Worm (Caenorhabditis elegans) whole organism, midembryonic: ENCODE measurements around the gene nhr-214.
A peak's percentile ranks its signal among the peaks of the same experiment; 100 is the strongest.

Experiments
- T22C8.4 ChIP-seq: fragments of 200-800 bp; sonication (Bioruptor generic); IDR thresholded peaks from 2 replicates; pipeline ENCODE4 v1.3.6; 2022; ENCODE audit warnings: missing genetic modification characterization, missing compliant biosample characterization
- cog-1 ChIP-seq: sonication (generic microtip); optimal IDR thresholded peaks from 2 replicates; lab custom pipeline; 2016; ENCODE audit warnings: missing genetic modification characterization, missing compliant biosample characterization
- flt-1 ChIP-seq: fragments of 200-800 bp; sonication (Bioruptor generic); IDR thresholded peaks from 2 replicates; pipeline ENCODE4 v1.3.6; 2022; ENCODE audit warnings: missing genetic modification characterization, missing compliant biosample characterization
- klf-2 ChIP-seq: fragments of 200-800 bp; sonication (Bioruptor generic); conservative IDR thresholded peaks from 2 replicates; pipeline ENCODE4 v1.3.6; 2022; ENCODE audit warnings: missing genetic modification reagents, missing genetic modification characterization, missing compliant biosample characterization
- med-1 ChIP-seq: sonication (generic microtip); optimal IDR thresholded peaks from 2 replicates; lab custom pipeline; 2017; ENCODE audit warnings: missing genetic modification characterization, mild to moderate bottlenecking, missing compliant biosample characterization, antibody characterized with exemption, missing genetic modification reagents; ENCODE audit not compliant: insufficient read depth
- ref-1 ChIP-seq: fragments of 200-800 bp; sonication (Bioruptor generic); conservative IDR thresholded peaks from 2 replicates; pipeline ENCODE4 v1.3.6; 2022; ENCODE audit warnings: missing genetic modification reagents, missing genetic modification characterization, missing compliant biosample characterization
- tab-1 ChIP-seq: fragments of 200-800 bp; sonication (Bioruptor generic); IDR thresholded peaks from 2 replicates; pipeline ENCODE4 v1.3.6; 2022; ENCODE audit warnings: missing genetic modification characterization, missing compliant biosample characterization
- ztf-23 ChIP-seq: fragments of 200-800 bp; sonication (Bioruptor generic); IDR thresholded peaks from 2 replicates; pipeline ENCODE4 v1.3.6; 2022; ENCODE audit warnings: missing genetic modification reagents, missing genetic modification characterization, missing compliant biosample characterization
- ztf-29 ChIP-seq: fragments of 200-800 bp; sonication (Bioruptor generic); IDR thresholded peaks from 2 replicates; pipeline ENCODE4 v1.3.6; 2022; ENCODE audit warnings: missing genetic modification reagents, missing genetic modification characterization, missing compliant biosample characterization

The nhr-214 gene

DNA sequence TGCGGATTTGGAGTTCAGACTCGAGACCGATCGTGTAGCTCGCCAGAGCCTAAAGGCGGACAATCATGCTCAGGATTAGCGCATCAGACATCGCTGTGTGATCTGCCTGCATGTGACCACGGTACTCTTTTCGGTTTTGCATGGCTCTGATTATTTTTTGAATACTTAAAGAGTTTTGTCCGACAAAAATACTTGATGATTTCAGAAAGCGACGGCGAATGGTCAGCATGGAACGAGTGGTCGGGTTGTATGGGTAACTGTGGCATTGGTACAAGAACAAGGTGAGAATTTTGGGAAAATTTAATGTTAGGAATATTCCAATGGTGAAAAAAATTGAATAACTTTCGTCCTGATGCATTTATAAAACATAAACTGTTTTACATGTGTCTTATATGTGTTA, 14.4 kb downstream of the nhr-214 start:
- TF ChIP-seq ztf-29 (GFP tag; lab: Robert Waterston, UW) (no peak), T22C8.4 (GFP tag; lab: Robert Waterston, UW) (no peak), ref-1 (GFP tag; lab: Robert Waterston, UW) (no peak), ztf-23 (no peak), tab-1 (GFP tag; lab: Robert Waterston, UW) (no peak), klf-2 (no peak), cog-1 (tag; lab: Kevin White, UChicago) (no peak), flt-1 (no peak), med-1 (GFP tag; lab: Kevin White, UChicago) (no peak)

DNA sequence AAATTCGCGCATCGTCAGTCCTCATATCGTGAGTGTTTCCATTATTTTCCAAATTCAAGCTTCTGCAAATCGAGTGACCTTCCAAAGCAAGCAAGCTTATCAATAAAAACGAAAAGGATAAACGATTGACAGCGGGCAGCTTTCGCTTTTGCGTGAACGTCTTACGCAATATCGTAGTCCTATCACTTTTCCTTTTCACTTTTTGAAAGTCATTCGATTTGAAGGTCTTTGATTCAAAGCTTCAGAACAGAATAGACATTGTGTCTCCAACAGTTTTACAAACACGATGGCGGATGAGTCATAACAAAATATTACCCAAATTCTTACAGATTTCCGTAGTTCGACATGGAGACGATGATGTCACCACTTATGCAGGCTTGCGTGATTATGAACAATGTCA, 22.3 kb downstream of the nhr-214 start:
- no peak for TF ChIP-seq T22C8.4 (GFP tag; lab: Robert Waterston, UW)
- TF ChIP-seq flt-1: no peak
- no peak for TF ChIP-seq tab-1 (GFP tag; lab: Robert Waterston, UW)
- TF ChIP-seq klf-2: no peak
- no peak for TF ChIP-seq med-1 (GFP tag; lab: Kevin White, UChicago)
- TF ChIP-seq ref-1 (GFP tag; lab: Robert Waterston, UW): no peak
- TF ChIP-seq ztf-29 (GFP tag; lab: Robert Waterston, UW): no peak
- no peak for TF ChIP-seq ztf-23
- no peak for TF ChIP-seq cog-1 (tag; lab: Kevin White, UChicago)

DNA sequence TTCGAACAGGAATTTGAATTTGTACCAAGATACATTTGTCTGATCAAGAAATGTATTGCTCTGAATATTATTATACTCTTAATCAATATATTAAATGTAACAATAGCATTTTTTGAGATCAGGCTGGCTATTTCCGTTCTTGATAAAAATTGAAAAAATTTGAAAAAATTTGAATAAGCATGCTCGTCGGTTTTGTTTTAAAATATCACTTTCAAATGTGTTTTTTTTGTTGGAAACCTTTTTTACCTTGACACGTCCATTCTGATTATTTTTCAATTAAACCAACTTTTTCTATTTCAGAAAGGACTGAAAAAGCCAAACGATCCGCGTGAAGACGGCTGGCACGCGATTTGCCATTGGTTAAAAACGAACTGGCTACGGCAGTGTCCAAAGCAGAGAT, 23.3 kb downstream of the nhr-214 start, which contains the start of gene adt-1:
Gene adt-1, plus strand, starts transcription at position 301 of the 400 bp plus-strand sequence.
- TF ChIP-seq ztf-29 (GFP tag; lab: Robert Waterston, UW) (no peak), cog-1 (tag; lab: Kevin White, UChicago) (no peak), ztf-23 (no peak), tab-1 (GFP tag; lab: Robert Waterston, UW) (no peak), T22C8.4 (GFP tag; lab: Robert Waterston, UW) (no peak), flt-1 (no peak), ref-1 (GFP tag; lab: Robert Waterston, UW) (no peak)

DNA sequence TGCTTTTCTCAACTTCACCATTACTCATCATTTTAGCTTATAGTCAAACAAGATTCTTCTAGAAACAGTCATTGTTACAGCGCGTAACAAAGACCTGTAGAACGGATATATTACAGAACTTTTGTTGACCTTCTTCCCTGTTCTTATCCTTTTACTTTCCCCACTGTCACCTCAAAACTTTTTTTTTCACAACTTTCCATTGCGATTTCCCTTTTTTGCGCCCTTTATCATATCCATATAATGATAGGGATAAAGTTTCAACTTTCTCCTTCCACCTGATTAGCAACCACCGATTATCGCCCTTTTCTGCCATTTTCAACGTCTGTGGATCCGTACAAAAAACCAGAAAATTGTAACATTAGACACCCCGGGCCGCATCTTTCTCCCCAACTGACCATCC, 24.8 kb downstream of the nhr-214 start:
- TF ChIP-seq ref-1 (GFP tag; lab: Robert Waterston, UW): no peak
- no peak for TF ChIP-seq tab-1 (GFP tag; lab: Robert Waterston, UW)
- no peak for TF ChIP-seq ztf-29 (GFP tag; lab: Robert Waterston, UW)
- TF ChIP-seq med-1 (GFP tag; lab: Kevin White, UChicago): no peak
- no peak for TF ChIP-seq ztf-23
- TF ChIP-seq cog-1 (tag; lab: Kevin White, UChicago): no peak

- TF ChIP-seq flt-1: no peak
- no peak for TF ChIP-seq T22C8.4 (GFP tag; lab: Robert Waterston, UW)
- no peak for TF ChIP-seq ztf-29 (GFP tag; lab: Robert Waterston, UW)
- TF ChIP-seq tab-1 (GFP tag; lab: Robert Waterston, UW): no peak
These were observed 30.1 kb downstream of the nhr-214 start for ce11 chrX:12671638-12672290.

DNA sequence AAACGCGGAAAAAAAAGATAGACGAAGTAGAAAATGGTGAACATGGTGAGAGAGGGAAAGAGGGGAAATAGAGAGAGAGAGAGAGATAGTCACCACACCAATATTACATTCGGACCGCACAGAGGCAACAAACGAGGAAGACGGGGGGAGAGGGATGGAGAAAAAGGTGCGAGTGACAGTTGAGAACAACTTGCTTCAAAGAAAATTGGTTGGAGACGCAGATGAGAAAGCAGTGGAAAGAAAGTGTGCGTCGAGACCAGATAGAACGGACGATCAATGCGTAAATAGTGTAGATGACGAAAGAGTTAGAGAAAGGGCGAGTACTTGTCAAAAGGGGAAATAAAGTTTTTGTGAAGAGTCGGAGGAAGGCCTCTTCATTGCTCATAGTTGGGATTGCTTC, 31.5 kb downstream of the nhr-214 start:
- no peak for TF ChIP-seq ztf-29 (GFP tag; lab: Robert Waterston, UW)
- no peak for TF ChIP-seq T22C8.4 (GFP tag; lab: Robert Waterston, UW)
- no peak for TF ChIP-seq tab-1 (GFP tag; lab: Robert Waterston, UW)
- peak; percentile 69 for TF ChIP-seq cog-1 (tag; lab: Kevin White, UChicago)
- TF ChIP-seq flt-1: peak; percentile 62
- TF ChIP-seq ztf-23: no peak
- no peak for TF ChIP-seq ref-1 (GFP tag; lab: Robert Waterston, UW)

DNA sequence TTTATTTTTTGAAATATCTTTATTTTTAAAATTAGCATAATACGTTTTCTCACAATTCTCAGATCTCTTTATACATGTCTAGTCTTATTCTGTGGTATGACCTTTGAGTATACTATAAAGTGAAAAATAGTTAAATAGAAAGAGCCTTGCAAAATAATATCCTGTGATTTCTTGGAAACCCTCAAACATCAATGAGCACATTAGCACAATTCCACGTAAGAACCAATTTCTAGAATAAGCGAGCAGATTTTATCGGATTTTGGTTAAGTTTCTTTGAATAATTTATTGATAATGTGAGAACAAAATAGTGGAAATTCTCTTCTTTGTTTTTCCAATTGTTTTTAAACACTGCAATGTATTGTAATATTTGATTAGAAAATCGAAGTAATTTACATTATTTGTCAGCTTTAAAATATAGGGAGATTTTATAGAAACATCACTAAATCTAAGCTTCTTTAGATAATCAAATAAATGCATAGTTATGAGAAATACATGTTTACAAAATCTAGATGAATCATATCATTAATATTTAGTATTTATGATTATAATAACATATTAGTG, 32.8 kb downstream of the nhr-214 start:
- TF ChIP-seq ztf-23 (no peak), flt-1 (no peak), ref-1 (GFP tag; lab: Robert Waterston, UW) (no peak), ztf-29 (GFP tag; lab: Robert Waterston, UW) (no peak), tab-1 (GFP tag; lab: Robert Waterston, UW) (no peak), klf-2 (no peak), T22C8.4 (GFP tag; lab: Robert Waterston, UW) (no peak), med-1 (GFP tag; lab: Kevin White, UChicago) (no peak), cog-1 (tag; lab: Kevin White, UChicago) (no peak)

DNA sequence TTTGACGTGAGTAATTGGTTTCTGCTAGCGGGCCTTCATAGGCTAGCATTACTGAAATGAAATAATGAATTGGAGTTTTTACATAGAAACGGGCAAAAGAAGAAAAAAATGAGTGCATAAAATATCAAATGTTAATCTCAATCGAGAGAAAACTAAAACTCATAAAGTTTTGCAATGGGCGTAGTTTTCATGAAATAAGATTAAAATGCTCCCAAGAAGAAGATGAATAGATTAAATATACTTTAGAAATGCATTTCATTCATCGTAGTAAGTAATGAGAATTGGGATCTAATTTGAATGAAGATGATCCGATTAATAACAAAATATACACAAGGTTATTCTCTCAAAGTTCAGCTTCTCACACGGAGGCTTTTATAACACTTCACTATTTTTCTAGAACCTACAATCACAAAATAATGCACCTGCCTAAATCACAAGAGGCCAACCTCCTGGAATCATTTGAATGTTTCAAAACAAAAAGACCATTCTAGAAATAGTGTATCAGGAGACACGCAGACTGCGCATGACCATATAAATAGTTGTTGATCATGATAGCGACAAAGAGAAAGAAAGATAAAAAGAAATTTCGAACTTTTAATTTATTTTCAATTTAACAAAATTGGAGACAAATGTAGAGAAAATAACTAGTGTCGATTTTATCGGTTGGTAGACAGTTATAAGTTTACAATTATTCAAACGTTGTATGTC, 33.9 kb downstream of the nhr-214 start, which contains the start of gene nhr-17:
Gene nhr-17, minus strand, starts transcription at position 51 of the 708 bp plus-strand sequence.
- TF ChIP-seq cog-1 (tag; lab: Kevin White, UChicago): no peak
- TF ChIP-seq flt-1: no peak
- no peak for TF ChIP-seq med-1 (GFP tag; lab: Kevin White, UChicago)
- no peak for TF ChIP-seq klf-2
- no peak for TF ChIP-seq T22C8.4 (GFP tag; lab: Robert Waterston, UW)
- TF ChIP-seq ztf-23: no peak
- TF ChIP-seq ref-1 (GFP tag; lab: Robert Waterston, UW): no peak
- TF ChIP-seq tab-1 (GFP tag; lab: Robert Waterston, UW): no peak
- TF ChIP-seq ztf-29 (GFP tag; lab: Robert Waterston, UW): no peak

DNA sequence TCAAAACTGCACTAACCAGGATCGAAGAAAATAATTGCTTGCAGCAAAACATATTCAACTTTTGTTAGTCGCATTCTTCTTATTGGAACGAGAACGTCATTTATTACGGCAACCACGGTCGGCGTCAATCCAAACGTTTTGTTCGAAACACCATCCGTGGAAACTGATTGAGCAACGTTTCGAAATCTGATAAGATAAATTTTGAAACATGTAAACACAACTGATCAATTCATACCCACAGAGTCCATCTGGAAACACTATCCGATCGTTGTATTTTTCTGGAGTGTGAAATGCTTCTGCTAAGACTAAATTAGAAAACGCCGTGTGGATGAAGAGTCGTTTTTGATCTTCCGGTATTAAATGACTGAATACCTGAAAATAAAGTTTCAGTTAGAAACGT, 36.1 kb downstream of the nhr-214 start:
- TF ChIP-seq T22C8.4 (GFP tag; lab: Robert Waterston, UW): no peak
- no peak for TF ChIP-seq ztf-23
- TF ChIP-seq cog-1 (tag; lab: Kevin White, UChicago): no peak
- TF ChIP-seq ztf-29 (GFP tag; lab: Robert Waterston, UW): no peak
- no peak for TF ChIP-seq med-1 (GFP tag; lab: Kevin White, UChicago)
- TF ChIP-seq flt-1: no peak
- no peak for TF ChIP-seq klf-2
- no peak for TF ChIP-seq ref-1 (GFP tag; lab: Robert Waterston, UW)
- TF ChIP-seq tab-1 (GFP tag; lab: Robert Waterston, UW): no peak
